Worm (Caenorhabditis elegans) whole organism, L2 larva: ENCODE measurements around the gene dnj-18.

Experiments used
- alr-1 ChIP-seq: fragments of 150-350 bp; optimal IDR thresholded peaks from 2 replicates; lab custom pipeline; 2014; ENCODE audit warnings: missing biosample characterization, missing genetic modification characterization
- aly-2 ChIP-seq: fragments of 150-350 bp; optimal IDR thresholded peaks from 2 replicates; lab custom pipeline; 2014; ENCODE audit warnings: missing biosample characterization, missing genetic modification characterization
- ama-1 ChIP-seq: fragments of 150-350 bp; optimal IDR thresholded peaks from 2 replicates; lab custom pipeline; 2018; ENCODE audit warnings: inconsistent platforms
- elt-3 ChIP-seq: sonication (generic microtip); optimal IDR thresholded peaks from 2 replicates; lab custom pipeline; 2017; ENCODE audit warnings: missing biosample characterization, missing genetic modification characterization
- fos-1 ChIP-seq: fragments of 150-350 bp; optimal IDR thresholded peaks from 2 replicates; lab custom pipeline; 2014; ENCODE audit warnings: missing biosample characterization, missing genetic modification characterization
- lsy-2 ChIP-seq, 2 experiments: fragments of 150-350 bp in 1 of 2; sonication (generic microtip) in 1 of 2; optimal IDR thresholded peaks; 2 replicates each; lab custom pipeline; 2014 to 2017; ENCODE audit warnings: missing biosample characterization in 2 of 2, missing genetic modification characterization in 2 of 2
- nhr-11 ChIP-seq: fragments of 150-350 bp; optimal IDR thresholded peaks from 2 replicates; lab custom pipeline; 2014; ENCODE audit warnings: missing biosample characterization, missing genetic modification characterization
- nhr-12 ChIP-seq: fragments of 150-350 bp; optimal IDR thresholded peaks from 2 replicates; lab custom pipeline; 2014; ENCODE audit warnings: missing biosample characterization, missing genetic modification characterization
- sma-3 ChIP-seq: sonication (generic microtip); optimal IDR thresholded peaks from 2 replicates; lab custom pipeline; 2016; ENCODE audit warnings: missing genetic modification reagents, missing genetic modification characterization, missing compliant biosample characterization
- ztf-11 ChIP-seq: sonication (generic microtip); optimal IDR thresholded peaks from 2 replicates; lab custom pipeline; 2017; ENCODE audit warnings: missing biosample characterization, missing genetic modification characterization

DNA sequence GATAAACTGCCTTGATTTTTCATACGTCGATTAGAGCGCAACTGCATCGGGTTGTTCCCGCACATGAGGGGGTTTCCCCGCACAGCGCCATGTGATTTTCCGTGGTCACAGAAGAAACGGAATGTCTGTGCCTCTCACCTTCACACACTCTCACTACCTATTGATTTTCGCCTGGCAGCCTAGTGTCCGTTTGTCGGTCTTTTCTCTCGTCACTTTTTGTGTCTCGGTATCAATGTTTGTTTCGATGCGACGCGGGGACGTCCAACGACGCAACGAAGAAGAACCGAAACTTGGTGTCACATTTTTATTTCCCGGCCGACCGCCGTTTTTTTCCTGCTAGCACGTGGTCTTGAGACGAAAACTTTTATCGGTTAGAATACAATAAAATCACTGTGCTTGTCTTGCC lies 48.6 kb upstream of the dnj-18 start:
- TF ChIP-seq alr-1 (tag; lab: Kevin White, UChicago) (no peak), fos-1 (tag; lab: Kevin White, UChicago) (peak; percentile 98), aly-2 (tag; lab: Kevin White, UChicago) (no peak), elt-3 (tag; lab: Kevin White, UChicago) (no peak), sma-3 (GFP tag; lab: Kevin White, UChicago) (peak; percentile 97), ztf-11 (tag; lab: Kevin White, UChicago) (no peak), ama-1 (lab: Kevin White, UChicago) (no peak), nhr-11 (tag; lab: Kevin White, UChicago) (no peak), lsy-2 (tag; optimal IDR thresholded peaks at IDR 0.05; lab: Kevin White, UChicago) (peak; percentile 41 to 93), nhr-12 (tag; lab: Kevin White, UChicago) (peak; percentile 13)
